Worm (Caenorhabditis elegans): ENCODE measurements around the gene C54F6.3.

ce11 chrV:7562947-7563346 is 29.9 kb downstream of the C54F6.3 start, which contains the start of gene F19F10.1:
- TF ChIP-seq set-16 (GFP tag; IDR thresholded peaks at IDR 0.05): no peak
- no peak for TF ChIP-seq skn-1 (tag; optimal IDR thresholded peaks at IDR 0.05)
- TF ChIP-seq unc-62 (GFP tag; optimal IDR thresholded peaks at IDR 0.05 in 1 of 2): no peak
- TF ChIP-seq unc-62 (tag; optimal IDR thresholded peaks at IDR 0.05): no peak
- TF ChIP-seq lsy-2 (tag; optimal IDR thresholded peaks at IDR 0.05): no peak
- no peak for TF ChIP-seq daf-8 (GFP tag; IDR thresholded peaks at IDR 0.05)
- TF ChIP-seq zip-2 (tag; optimal IDR thresholded peaks at IDR 0.05): no peak
- no peak for TF ChIP-seq lin-13 (GFP tag; optimal IDR thresholded peaks at IDR 0.05)
- no peak for TF ChIP-seq lir-3 (tag; optimal IDR thresholded peaks at IDR 0.05)
- no peak for TF ChIP-seq pha-4 (GFP tag; IDR thresholded peaks at IDR 0.05)
- no peak for TF ChIP-seq pha-4 (tag; optimal IDR thresholded peaks at IDR 0.05)
- no peak for TF ChIP-seq ceh-82 (tag; optimal IDR thresholded peaks at IDR 0.05)

Data from whole organism, L4 larva.